Worm (Caenorhabditis elegans): ENCODE results near the gene kin-15.

ce11 chrII:9470027-9470426, 36.5 kb upstream of the kin-15 start, which contains the start of gene T19H5.6:
- TF ChIP-seq F16B12.6 (tag; optimal IDR thresholded peaks at IDR 0.05) (no peak), lin-39 (tag; optimal IDR thresholded peaks at IDR 0.05) (no peak)

Data from whole organism, L1 larva.